Fruit fly (Drosophila melanogaster) whole organism, embryonic: ENCODE data around the gene MtnE.
A peak's percentile ranks its signal among the peaks of the same experiment; 100 is the strongest.

ENCODE experiments used
- Atf-2 ChIP-seq: fragments of 200-800 bp; sonication (Bioruptor generic); optimal IDR thresholded peaks from 2 replicates; lab custom pipeline; 2016; ENCODE audit warnings: missing biosample characterization, missing genetic modification characterization
- Blimp-1 ChIP-seq: fragments of 200-800 bp; sonication (Bioruptor generic); optimal IDR thresholded peaks from 3 replicates; lab custom pipeline; 2018; ENCODE audit warnings: missing biosample characterization, missing genetic modification characterization, mild to moderate bottlenecking, moderate library complexity, missing genetic modification reagents
- CG10431 ChIP-seq: fragments of 200-800 bp; sonication (Bioruptor generic); optimal IDR thresholded peaks from 3 replicates; lab custom pipeline; 2018; ENCODE audit warnings: missing biosample characterization, mild to moderate bottlenecking, missing genetic modification characterization
- CG10462 ChIP-seq: fragments of 200-800 bp; sonication (Bioruptor generic); optimal IDR thresholded peaks from 2 replicates; lab custom pipeline; 2016; ENCODE audit warnings: missing biosample characterization, missing genetic modification characterization
- CG12769 ChIP-seq: fragments of 200-800 bp; sonication (Bioruptor generic); optimal IDR thresholded peaks from 2 replicates; lab custom pipeline; 2019; ENCODE audit warnings: missing biosample characterization, mild to moderate bottlenecking, missing genetic modification characterization, moderate library complexity
- CG17802 ChIP-seq: fragments of 200-800 bp; sonication (Bioruptor generic); optimal IDR thresholded peaks from 2 replicates; lab custom pipeline; 2018; ENCODE audit warnings: missing biosample characterization, mild to moderate bottlenecking, missing genetic modification characterization, moderate library complexity
- CG2129 ChIP-seq: fragments of 200-800 bp; sonication (Bioruptor generic); IDR thresholded peaks from 2 replicates; pipeline ENCODE4 v1.3.6; 2022; ENCODE audit warnings: missing biosample characterization, missing genetic modification characterization; ENCODE audit not compliant: partially characterized antibody
- CG30431 ChIP-seq: fragments of 200-800 bp; sonication (Bioruptor generic); optimal IDR thresholded peaks from 2 replicates; lab custom pipeline; 2017; ENCODE audit warnings: missing biosample characterization, missing genetic modification characterization
- CG3163 ChIP-seq: fragments of 200-800 bp; sonication (Bioruptor generic); optimal IDR thresholded peaks from 3 replicates; lab custom pipeline; 2016; ENCODE audit warnings: missing biosample characterization, missing genetic modification characterization
- CG32767 ChIP-seq: fragments of 200-800 bp; sonication (Bioruptor generic); IDR thresholded peaks from 2 replicates; pipeline ENCODE4 v1.3.6; 2022; ENCODE audit warnings: missing biosample characterization, missing genetic modification characterization
- CG34224 ChIP-seq: fragments of 200-800 bp; sonication (Bioruptor generic); IDR thresholded peaks from 3 replicates; pipeline ENCODE4 v1.3.6; 2022; ENCODE audit warnings: missing biosample characterization, missing genetic modification characterization; ENCODE audit not compliant: partially characterized antibody
- CG34376 ChIP-seq: fragments of 200-800 bp; sonication (Bioruptor generic); optimal IDR thresholded peaks from 2 replicates; lab custom pipeline; 2018; ENCODE audit warnings: missing biosample characterization, mild to moderate bottlenecking, missing genetic modification characterization
- CG3995 ChIP-seq: fragments of 200-800 bp; sonication (Bioruptor generic); optimal IDR thresholded peaks from 3 replicates; lab custom pipeline; 2016; ENCODE audit warnings: missing biosample characterization, missing genetic modification characterization
- CG4404 ChIP-seq: fragments of 200-800 bp; sonication (Bioruptor generic); IDR thresholded peaks from 2 replicates; pipeline ENCODE4 v1.3.6; 2022; ENCODE audit warnings: missing biosample characterization, missing genetic modification characterization
- CG4820 ChIP-seq: fragments of 200-800 bp; sonication (Bioruptor generic); optimal IDR thresholded peaks from 3 replicates; lab custom pipeline; 2016; ENCODE audit warnings: missing biosample characterization, missing genetic modification characterization
- CG5180 ChIP-seq: fragments of 200-800 bp; sonication (Bioruptor generic); optimal IDR thresholded peaks from 3 replicates; lab custom pipeline; 2017; ENCODE audit warnings: missing biosample characterization, missing genetic modification characterization, mild to moderate bottlenecking, moderate library complexity, missing genetic modification reagents
- CG7372 ChIP-seq: fragments of 200-800 bp; sonication (Bioruptor generic); IDR thresholded peaks from 2 replicates; pipeline ENCODE4 v1.3.6; 2022; ENCODE audit warnings: missing biosample characterization, missing genetic modification characterization
- CG8924 ChIP-seq: fragments of 200-800 bp; optimal IDR thresholded peaks from 3 replicates; lab custom pipeline; 2019; ENCODE audit warnings: missing biosample characterization, mild to moderate bottlenecking, missing genetic modification characterization, moderate library complexity
- CG9215 ChIP-seq: fragments of 200-800 bp; sonication (Bioruptor generic); IDR thresholded peaks from 2 replicates; pipeline ENCODE4 v1.3.6; 2022; ENCODE audit warnings: missing biosample characterization, missing genetic modification characterization
- CkIIα-i1 ChIP-seq: fragments of 200-800 bp; sonication (Bioruptor generic); IDR thresholded peaks from 2 replicates; pipeline ENCODE4 v1.3.6; 2022; ENCODE audit warnings: missing biosample characterization, missing genetic modification characterization
- Dad ChIP-seq: fragments of 200-800 bp; sonication (Bioruptor generic); optimal IDR thresholded peaks from 3 replicates; lab custom pipeline; 2016; ENCODE audit warnings: missing biosample characterization, missing genetic modification characterization
- Deaf1 ChIP-seq: fragments of 200-800 bp; optimal IDR thresholded peaks from 3 replicates; lab custom pipeline; 2019; ENCODE audit warnings: missing biosample characterization, mild to moderate bottlenecking, missing genetic modification characterization, moderate library complexity
- ERR ChIP-seq: fragments of 200-800 bp; sonication (Bioruptor generic); optimal IDR thresholded peaks from 2 replicates; lab custom pipeline; 2016; ENCODE audit warnings: missing biosample characterization, missing genetic modification characterization
- Eip74EF ChIP-seq, 2 experiments: fragments of 200-800 bp in 1 of 2; fragments of >200 bp in 1 of 2; sonication (Bioruptor generic) in 1 of 2; optimal IDR thresholded peaks; 2 replicates each; lab custom pipeline; 2017 to 2019; ENCODE audit warnings: missing biosample characterization in 2 of 2, missing genetic modification characterization in 2 of 2, mild to moderate bottlenecking in 1 of 2, moderate library complexity in 1 of 2
- Fer2 ChIP-seq: fragments of 200-800 bp; sonication (Bioruptor generic); optimal IDR thresholded peaks from 2 replicates; lab custom pipeline; 2018; ENCODE audit warnings: missing biosample characterization, mild to moderate bottlenecking, missing genetic modification characterization, moderate library complexity
- Gug ChIP-seq: fragments of 200-800 bp; sonication (Bioruptor generic); IDR thresholded peaks from 4 replicates; pipeline ENCODE4 v1.3.6; 2022; ENCODE audit warnings: missing biosample characterization, missing genetic modification characterization
- HHEX ChIP-seq: fragments of 200-800 bp; sonication (Bioruptor generic); optimal IDR thresholded peaks from 3 replicates; lab custom pipeline; 2017; ENCODE audit warnings: missing biosample characterization, mild to moderate bottlenecking, missing genetic modification characterization, missing genetic modification reagents
- Jarid2 ChIP-seq: fragments of 200-800 bp; sonication (Bioruptor generic); optimal IDR thresholded peaks from 3 replicates; lab custom pipeline; 2017; ENCODE audit warnings: mild to moderate bottlenecking, missing biosample characterization, missing genetic modification reagents, missing genetic modification characterization
- Lhr ChIP-seq: fragments of 200-800 bp; sonication (Bioruptor generic); optimal IDR thresholded peaks from 3 replicates; lab custom pipeline; 2017; ENCODE audit warnings: mild to moderate bottlenecking, missing biosample characterization, missing genetic modification reagents, missing genetic modification characterization
- Mrtf ChIP-seq: fragments of 200-800 bp; sonication (Bioruptor generic); IDR thresholded peaks from 3 replicates; pipeline ENCODE4 v1.3.6; 2022; ENCODE audit warnings: missing biosample characterization, missing genetic modification characterization
- Oaz ChIP-seq: fragments of 200-800 bp; sonication (Bioruptor generic); IDR thresholded peaks from 2 replicates; pipeline ENCODE4 v1.3.6; 2022; ENCODE audit warnings: missing biosample characterization, missing genetic modification characterization
- Poxn ChIP-seq: fragments of 200-800 bp; sonication (Bioruptor generic); IDR thresholded peaks from 2 replicates; pipeline ENCODE4 v1.3.6; 2022; ENCODE audit warnings: missing biosample characterization, missing genetic modification characterization
- Sox102F ChIP-seq: fragments of 200-800 bp; sonication (Bioruptor generic); optimal IDR thresholded peaks from 2 replicates; lab custom pipeline; 2018; ENCODE audit warnings: missing biosample characterization, mild to moderate bottlenecking, missing genetic modification characterization, moderate library complexity
- Trl ChIP-seq, 3 experiments: fragments of >200 bp in 2 of 3; fragments of 200-800 bp in 1 of 3; sonication (Bioruptor generic) in 1 of 3; optimal IDR thresholded peaks; 2 replicates in 1 of 3; 3 replicates in 2 of 3; lab custom pipeline; 2016 to 2017; ENCODE audit warnings: missing biosample characterization in 1 of 3, missing genetic modification characterization in 1 of 3
- ato ChIP-seq: fragments of 200-800 bp; sonication (Bioruptor generic); IDR thresholded peaks from 2 replicates; pipeline ENCODE4 v1.3.6; 2022; ENCODE audit warnings: missing biosample characterization, missing genetic modification characterization; ENCODE audit not compliant: partially characterized antibody
- chinmo ChIP-seq: fragments of 200-800 bp; sonication (Bioruptor generic); IDR thresholded peaks from 4 replicates; pipeline ENCODE4 v1.3.6; 2022; ENCODE audit warnings: missing biosample characterization, missing genetic modification characterization; ENCODE audit not compliant: partially characterized antibody
- ci ChIP-seq: fragments of 200-800 bp; sonication (Bioruptor generic); IDR thresholded peaks from 3 replicates; pipeline ENCODE4 v1.3.6; 2022; ENCODE audit warnings: missing biosample characterization, missing genetic modification characterization
- corto ChIP-seq: fragments of 200-800 bp; sonication (Bioruptor generic); optimal IDR thresholded peaks from 2 replicates; lab custom pipeline; 2016; ENCODE audit warnings: missing biosample characterization, mild to moderate bottlenecking, missing genetic modification characterization, moderate library complexity
- dan ChIP-seq: fragments of 200-800 bp; sonication (Bioruptor generic); IDR thresholded peaks from 2 replicates; pipeline ENCODE4 v1.3.6; 2022; ENCODE audit warnings: missing biosample characterization, missing genetic modification characterization
- dmrt11E ChIP-seq: fragments of 200-800 bp; sonication (Bioruptor generic); optimal IDR thresholded peaks from 3 replicates; lab custom pipeline; 2018; ENCODE audit warnings: missing biosample characterization, mild to moderate bottlenecking, missing genetic modification characterization, moderate library complexity
- eyg ChIP-seq: fragments of 200-800 bp; sonication (Bioruptor generic); optimal IDR thresholded peaks from 3 replicates; lab custom pipeline; 2016; ENCODE audit warnings: missing biosample characterization, missing genetic modification characterization
- ftz-f1 ChIP-seq: fragments of 200-800 bp; sonication (Bioruptor generic); optimal IDR thresholded peaks from 2 replicates; lab custom pipeline; 2016; ENCODE audit warnings: missing biosample characterization, missing genetic modification characterization
- grn ChIP-seq: fragments of 200-800 bp; sonication (Bioruptor generic); optimal IDR thresholded peaks from 3 replicates; lab custom pipeline; 2017; ENCODE audit warnings: missing biosample characterization, missing genetic modification characterization
- mam ChIP-seq: fragments of 200-800 bp; sonication (Bioruptor generic); optimal IDR thresholded peaks from 3 replicates; lab custom pipeline; 2016; ENCODE audit warnings: missing biosample characterization, missing genetic modification characterization
- nom ChIP-seq: fragments of 200-800 bp; sonication (Bioruptor generic); optimal IDR thresholded peaks from 2 replicates; lab custom pipeline; 2017; ENCODE audit warnings: missing biosample characterization, missing genetic modification characterization, mild to moderate bottlenecking, moderate library complexity, missing genetic modification reagents
- otp ChIP-seq: fragments of 200-800 bp; sonication (Bioruptor generic); IDR thresholded peaks from 3 replicates; pipeline ENCODE4, ENCODE4 v1.3.6; 2022; ENCODE audit warnings: missing biosample characterization, missing genetic modification characterization
- tll ChIP-seq, 2 experiments: fragments of 200-800 bp in 1 of 2; fragments of >200 bp in 1 of 2; sonication (Bioruptor generic) in 1 of 2; optimal IDR thresholded peaks; 2 replicates each; lab custom pipeline; 2017 to 2019; ENCODE audit warnings: missing biosample characterization in 2 of 2, missing genetic modification characterization in 2 of 2, mild to moderate bottlenecking in 1 of 2, moderate library complexity in 1 of 2
- unc-4 ChIP-seq: fragments of 200-800 bp; sonication (Bioruptor generic); IDR thresholded peaks from 2 replicates; pipeline ENCODE4 v1.3.6; 2022; ENCODE audit warnings: missing biosample characterization, missing genetic modification characterization; ENCODE audit not compliant: partially characterized antibody
- unpg ChIP-seq: fragments of 200-800 bp; sonication (Bioruptor generic); optimal IDR thresholded peaks from 3 replicates; lab custom pipeline; 2018; ENCODE audit warnings: missing biosample characterization, mild to moderate bottlenecking, missing genetic modification characterization, moderate library complexity

Gene MtnE

dm6 chr3R:20565546-20565948 lies 31.0 kb upstream of the MtnE start:
- TF ChIP-seq CG8924 (tag; lab: Kevin White, UChicago) (no peak), Gug (no peak), Deaf1 (tag; lab: Kevin White, UChicago) (peak; percentile 69), CG30431 (no peak), CG3995 (GFP tag; lab: Kevin White, UChicago) (peak; percentile 12), otp (no peak), nom (GFP tag; lab: Kevin White, UChicago) (peak; percentile 54), CG3163 (GFP tag; lab: Kevin White, UChicago) (peak; percentile 86), CG12769 (peak; percentile 46), Lhr (GFP tag; lab: Kevin White, UChicago) (no peak), Atf-2 (GFP tag; lab: Kevin White, UChicago) (no peak), eyg (no peak), HHEX (GFP tag; lab: Kevin White, UChicago) (no peak), ftz-f1 (GFP tag; lab: Kevin White, UChicago) (no peak), tll (GFP tag; optimal IDR thresholded peaks at IDR 0.05; lab: Kevin White, UChicago) (no peak), dmrt11E (tag; lab: Kevin White, UChicago) (no peak), CG10462 (GFP tag; lab: Kevin White, UChicago) (no peak), Fer2 (tag; lab: Kevin White, UChicago) (no peak), CG2129 (GFP tag; lab: Robert Waterston, UW) (no peak), dan (GFP tag; lab: Robert Waterston, UW) (no peak), CG5180 (GFP tag; lab: Kevin White, UChicago) (peak; percentile 13), CG17802 (tag; lab: Kevin White, UChicago) (no peak), Jarid2 (peak; percentile 58), CG32767 (0 out of 2 replicates have a peak, but pooled peaks have one; percentile 28), Dad (GFP tag; lab: Kevin White, UChicago) (no peak), mam (GFP tag; lab: Kevin White, UChicago) (no peak), Trl (optimal IDR thresholded peaks at IDR 0.05; lab: Kevin White, UChicago) (peak; percentile 44 to 53), Trl (GFP tag; optimal IDR thresholded peaks at IDR 0.05; lab: Kevin White, UChicago) (no peak), Blimp-1 (peak; percentile 95), Poxn (GFP tag; lab: Robert Waterston, UW) (no peak), CG4404 (GFP tag; lab: Robert Waterston, UW) (no peak), ci (GFP tag; lab: Robert Waterston, UW) (peak; percentile 49; the same call in 2 of the 3 replicates), ERR (no peak), unpg (GFP tag; lab: Kevin White, UChicago) (no peak), CG9215 (GFP tag; lab: Robert Waterston, UW) (no peak), CG4820 (no peak), CkIIα-i1 (GFP tag; lab: Robert Waterston, UW) (no peak), Mrtf (GFP tag; lab: Robert Waterston, UW) (no peak), CG7372 (GFP tag; lab: Robert Waterston, UW) (no peak), ato (0 out of 2 replicates have a peak, but pooled peaks have one; percentile 27), Eip74EF (GFP tag; optimal IDR thresholded peaks at IDR 0.05; lab: Kevin White, UChicago) (no peak), Sox102F (GFP tag; lab: Kevin White, UChicago) (no peak), unc-4 (no peak), Oaz (GFP tag; lab: Robert Waterston, UW) (no peak), CG34376 (GFP tag; lab: Kevin White, UChicago) (peak; percentile 17), CG34224 (GFP tag; lab: Robert Waterston, UW) (no peak), corto (GFP tag; lab: Kevin White, UChicago) (peak; percentile 20), grn (GFP tag; lab: Kevin White, UChicago) (peak; percentile 76), CG10431 (peak; percentile 28), chinmo (peak; percentile 61; the same call in 1 of the 4 replicates)
